Fruit fly (Drosophila melanogaster) whole organism, embryonic: ENCODE measurements around the gene net.

Experiments used
- Bdp1 ChIP-seq: fragments of 200-800 bp; sonication (Bioruptor generic); optimal IDR thresholded peaks from 3 replicates; lab custom pipeline; 2016; ENCODE audit warnings: missing biosample characterization, missing genetic modification characterization
- CG10431 ChIP-seq: fragments of 200-800 bp; sonication (Bioruptor generic); optimal IDR thresholded peaks from 3 replicates; lab custom pipeline; 2018; ENCODE audit warnings: missing biosample characterization, mild to moderate bottlenecking, missing genetic modification characterization
- CG12391 ChIP-seq: fragments of 200-800 bp; sonication (Bioruptor generic); optimal IDR thresholded peaks from 3 replicates; lab custom pipeline; 2018; ENCODE audit warnings: missing biosample characterization, mild to moderate bottlenecking, missing genetic modification characterization, moderate library complexity
- CG12769 ChIP-seq: fragments of 200-800 bp; sonication (Bioruptor generic); optimal IDR thresholded peaks from 2 replicates; lab custom pipeline; 2019; ENCODE audit warnings: missing biosample characterization, mild to moderate bottlenecking, missing genetic modification characterization, moderate library complexity
- CG13296 ChIP-seq: fragments of 200-800 bp; sonication (Bioruptor generic); optimal IDR thresholded peaks from 3 replicates; lab custom pipeline; 2018; ENCODE audit warnings: missing biosample characterization, mild to moderate bottlenecking, missing genetic modification characterization
- CG14667 ChIP-seq: fragments of 200-800 bp; sonication (Bioruptor generic); IDR thresholded peaks from 2 replicates; pipeline ENCODE4 v1.3.6; 2022; ENCODE audit warnings: missing biosample characterization, missing genetic modification characterization
- CG15514 ChIP-seq: fragments of 200-800 bp; sonication (Bioruptor generic); optimal IDR thresholded peaks from 3 replicates; lab custom pipeline; 2017; ENCODE audit warnings: missing biosample characterization, missing genetic modification characterization, mild to moderate bottlenecking, moderate library complexity, missing genetic modification reagents
- CG1603 ChIP-seq: fragments of 200-800 bp; sonication (Bioruptor generic); optimal IDR thresholded peaks from 2 replicates; lab custom pipeline; 2019; ENCODE audit warnings: missing biosample characterization, mild to moderate bottlenecking, missing genetic modification characterization, moderate library complexity
- CG18599 ChIP-seq: fragments of 200-800 bp; sonication (Bioruptor generic); optimal IDR thresholded peaks from 3 replicates; lab custom pipeline; 2017; ENCODE audit warnings: missing biosample characterization, missing genetic modification characterization, mild to moderate bottlenecking, moderate library complexity, missing genetic modification reagents
- CG18764 ChIP-seq: fragments of 200-800 bp; sonication (Bioruptor generic); optimal IDR thresholded peaks from 3 replicates; lab custom pipeline; 2016; ENCODE audit warnings: missing biosample characterization, missing genetic modification characterization
- CG3163 ChIP-seq: fragments of 200-800 bp; sonication (Bioruptor generic); optimal IDR thresholded peaks from 3 replicates; lab custom pipeline; 2016; ENCODE audit warnings: missing biosample characterization, missing genetic modification characterization
- CG34376 ChIP-seq: fragments of 200-800 bp; sonication (Bioruptor generic); optimal IDR thresholded peaks from 2 replicates; lab custom pipeline; 2018; ENCODE audit warnings: missing biosample characterization, mild to moderate bottlenecking, missing genetic modification characterization
- CG4404 ChIP-seq: fragments of 200-800 bp; sonication (Bioruptor generic); IDR thresholded peaks from 2 replicates; pipeline ENCODE4 v1.3.6; 2022; ENCODE audit warnings: missing biosample characterization, missing genetic modification characterization
- CG6654 ChIP-seq: fragments of 200-800 bp; sonication (Bioruptor generic); optimal IDR thresholded peaks from 2 replicates; lab custom pipeline; 2017; ENCODE audit warnings: missing biosample characterization, mild to moderate bottlenecking, missing genetic modification characterization
- CG9609 ChIP-seq: fragments of 200-800 bp; sonication (Bioruptor generic); optimal IDR thresholded peaks from 3 replicates; lab custom pipeline; 2016; ENCODE audit warnings: missing biosample characterization, missing genetic modification characterization
- CTCF ChIP-seq: fragments of 200-800 bp; sonication (Bioruptor generic); optimal IDR thresholded peaks from 2 replicates; lab custom pipeline; 2017; ENCODE audit warnings: missing biosample characterization, mild to moderate bottlenecking, missing genetic modification characterization, moderate library complexity
- Dip2 ChIP-seq: fragments of 200-800 bp; sonication (Bioruptor generic); IDR thresholded peaks from 2 replicates; pipeline ENCODE4 v1.3.6; 2022; ENCODE audit warnings: missing biosample characterization, missing genetic modification characterization
- Doc2 ChIP-seq: fragments of 200-800 bp; sonication (Bioruptor generic); IDR thresholded peaks from 2 replicates; pipeline ENCODE4 v1.3.6; 2022; ENCODE audit warnings: missing biosample characterization, missing genetic modification characterization
- Eip74EF ChIP-seq, 2 experiments: fragments of 200-800 bp in 1 of 2; fragments of >200 bp in 1 of 2; sonication (Bioruptor generic) in 1 of 2; optimal IDR thresholded peaks; 2 replicates each; lab custom pipeline; 2017 to 2019; ENCODE audit warnings: missing biosample characterization in 2 of 2, missing genetic modification characterization in 2 of 2, mild to moderate bottlenecking in 1 of 2, moderate library complexity in 1 of 2
- Gsc ChIP-seq: fragments of 200-800 bp; sonication (Bioruptor generic); IDR thresholded peaks from 2 replicates; pipeline ENCODE4 v1.3.6; 2022; ENCODE audit warnings: missing biosample characterization, missing genetic modification characterization
- Hmr ChIP-seq: fragments of 200-800 bp; sonication (Bioruptor generic); optimal IDR thresholded peaks from 3 replicates; lab custom pipeline; 2017; ENCODE audit warnings: mild to moderate bottlenecking, missing biosample characterization, missing genetic modification reagents, missing genetic modification characterization
- MTF-1 ChIP-seq: fragments of 200-800 bp; sonication (Bioruptor generic); optimal IDR thresholded peaks from 2 replicates; lab custom pipeline; 2018; ENCODE audit warnings: missing biosample characterization, mild to moderate bottlenecking, missing genetic modification characterization, borderline replicate concordance
- Nf-YB ChIP-seq: fragments of 200-800 bp; sonication (Bioruptor generic); optimal IDR thresholded peaks from 3 replicates; lab custom pipeline; 2019; ENCODE audit warnings: missing biosample characterization, mild to moderate bottlenecking, missing genetic modification characterization, moderate library complexity
- Pdp1 ChIP-seq, 2 experiments: fragments of 200-800 bp; sonication (Bioruptor generic); optimal IDR thresholded peaks; 3 replicates each; lab custom pipeline; 2016; ENCODE audit warnings: missing biosample characterization in 2 of 2, missing genetic modification characterization in 2 of 2, mild to moderate bottlenecking in 1 of 2, moderate library complexity in 1 of 2
- Side ChIP-seq: fragments of 200-800 bp; sonication (Bioruptor generic); optimal IDR thresholded peaks from 2 replicates; lab custom pipeline; 2016; ENCODE audit warnings: missing biosample characterization, missing genetic modification characterization
- Sin3A ChIP-seq: fragments of >200 bp; optimal IDR thresholded peaks from 2 replicates; lab custom pipeline; 2018
- Spps ChIP-seq: fragments of 200-800 bp; sonication (Bioruptor generic); optimal IDR thresholded peaks from 2 replicates; lab custom pipeline; 2018; ENCODE audit warnings: missing biosample characterization, mild to moderate bottlenecking, missing genetic modification characterization
- az2 ChIP-seq: fragments of 200-800 bp; sonication (Bioruptor generic); optimal IDR thresholded peaks from 3 replicates; lab custom pipeline; 2016; ENCODE audit warnings: missing biosample characterization, missing genetic modification characterization
- chinmo ChIP-seq: fragments of 200-800 bp; sonication (Bioruptor generic); IDR thresholded peaks from 4 replicates; pipeline ENCODE4 v1.3.6; 2022; ENCODE audit warnings: missing biosample characterization, missing genetic modification characterization; ENCODE audit not compliant: partially characterized antibody
- chm ChIP-seq: fragments of 200-800 bp; sonication (Bioruptor generic); IDR thresholded peaks from 2 replicates; pipeline ENCODE4 v1.3.6; 2022; ENCODE audit warnings: missing biosample characterization, missing genetic modification characterization
- ci ChIP-seq: fragments of 200-800 bp; sonication (Bioruptor generic); IDR thresholded peaks from 3 replicates; pipeline ENCODE4 v1.3.6; 2022; ENCODE audit warnings: missing biosample characterization, missing genetic modification characterization
- dysf ChIP-seq: fragments of 200-800 bp; sonication (Bioruptor generic); IDR thresholded peaks from 3 replicates; pipeline ENCODE4 v1.3.6; 2022; ENCODE audit warnings: missing biosample characterization, missing genetic modification characterization
- eve ChIP-seq, 2 experiments: fragments of >200 bp; optimal IDR thresholded peaks; 2 replicates each; lab custom pipeline; 2017; ENCODE audit warnings: missing biosample characterization in 2 of 2, missing genetic modification characterization in 2 of 2
- grn ChIP-seq: fragments of 200-800 bp; sonication (Bioruptor generic); optimal IDR thresholded peaks from 3 replicates; lab custom pipeline; 2017; ENCODE audit warnings: missing biosample characterization, missing genetic modification characterization
- hbn ChIP-seq: fragments of 200-800 bp; sonication (Bioruptor generic); IDR thresholded peaks from 2 replicates; pipeline ENCODE4 v1.3.6; 2022; ENCODE audit warnings: missing biosample characterization, missing genetic modification characterization; ENCODE audit not compliant: partially characterized antibody
- hkb ChIP-seq, 2 experiments: fragments of 200-800 bp in 1 of 2; fragments of >200 bp in 1 of 2; sonication (Bioruptor generic) in 1 of 2; IDR thresholded peaks in 1 of 2; optimal IDR thresholded peaks in 1 of 2; 2 replicates each; pipeline versions ENCODE4 v1.3.6 to Lab custom; 2017 to 2022; ENCODE audit warnings: missing biosample characterization in 1 of 2, missing genetic modification characterization in 1 of 2
- insv ChIP-seq, 2 experiments: fragments of 200-800 bp; sonication (Bioruptor generic); optimal IDR thresholded peaks; 3 replicates each; lab custom pipeline; 2016 to 2018; ENCODE audit warnings: missing biosample characterization in 2 of 2, missing genetic modification characterization in 2 of 2
- lab ChIP-seq: fragments of 200-800 bp; sonication (Bioruptor generic); optimal IDR thresholded peaks from 3 replicates; lab custom pipeline; 2017; ENCODE audit warnings: missing biosample characterization, missing genetic modification characterization, mild to moderate bottlenecking, moderate library complexity, missing genetic modification reagents
- lov ChIP-seq, 2 experiments: fragments of 200-800 bp in 1 of 2; fragments of >200 bp in 1 of 2; sonication (Bioruptor generic) in 1 of 2; IDR thresholded peaks in 1 of 2; optimal IDR thresholded peaks in 1 of 2; 2 replicates in 1 of 2; 3 replicates in 1 of 2; pipeline versions ENCODE4 v1.3.6 to Lab custom; 2017 to 2022; ENCODE audit warnings: missing biosample characterization in 1 of 2, missing genetic modification characterization in 1 of 2
- mirr ChIP-seq: fragments of 200-800 bp; sonication (Bioruptor generic); optimal IDR thresholded peaks from 3 replicates; lab custom pipeline; 2018; ENCODE audit warnings: missing biosample characterization, mild to moderate bottlenecking, missing genetic modification characterization
- org-1 ChIP-seq: fragments of 200-800 bp; sonication (Bioruptor generic); optimal IDR thresholded peaks from 2 replicates; lab custom pipeline; 2017; ENCODE audit warnings: missing biosample characterization, missing genetic modification characterization
- peb ChIP-seq: fragments of 200-800 bp; sonication (Bioruptor generic); IDR thresholded peaks from 2 replicates; pipeline ENCODE4 v1.3.6; 2022; ENCODE audit warnings: missing biosample characterization, missing genetic modification characterization
- pnt ChIP-seq: fragments of 200-800 bp; sonication (Bioruptor generic); optimal IDR thresholded peaks from 3 replicates; lab custom pipeline; 2016; ENCODE audit warnings: missing biosample characterization, missing genetic modification characterization
- scrt ChIP-seq: fragments of 200-800 bp; sonication (Bioruptor generic); optimal IDR thresholded peaks from 2 replicates; lab custom pipeline; 2018; ENCODE audit warnings: missing biosample characterization, mild to moderate bottlenecking, missing genetic modification characterization, moderate library complexity
- stwl ChIP-seq: fragments of 200-800 bp; sonication (Bioruptor generic); optimal IDR thresholded peaks from 3 replicates; lab custom pipeline; 2018; ENCODE audit warnings: missing biosample characterization, mild to moderate bottlenecking, missing genetic modification characterization, moderate library complexity
- sug ChIP-seq: fragments of 200-800 bp; optimal IDR thresholded peaks from 2 replicates; lab custom pipeline; 2019; ENCODE audit warnings: missing biosample characterization, mild to moderate bottlenecking, missing genetic modification characterization, moderate library complexity

The net gene

DNA sequence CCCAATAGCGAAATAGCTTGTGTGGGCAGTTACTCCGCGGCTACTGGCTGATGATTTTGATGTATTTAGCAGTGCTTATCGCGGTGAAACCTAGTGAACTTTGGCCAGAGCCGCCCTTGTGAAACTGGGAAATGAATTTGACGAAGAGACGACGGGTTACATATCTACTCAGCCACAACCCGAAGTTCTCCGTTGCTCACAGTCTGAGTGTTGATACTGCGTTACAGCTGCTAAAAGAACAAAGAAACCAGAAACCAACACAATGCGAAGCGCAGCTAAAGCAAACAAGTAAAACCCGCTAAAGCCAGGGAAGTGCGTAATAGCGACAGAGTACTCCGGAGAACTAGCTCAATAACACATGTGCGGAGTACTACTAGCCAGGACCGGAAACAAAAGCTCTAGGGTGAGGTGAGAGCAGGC, 41.1 kb upstream of the net start (continued):
- TF ChIP-seq Nf-YB (GFP tag; lab: Kevin White, UChicago) (no peak), dysf (GFP tag; lab: Robert Waterston, UW) (no peak; the same call in 2 of the 3 replicates), eve (GFP tag; optimal IDR thresholded peaks at IDR 0.05; lab: Kevin White, UChicago) (no peak), chm (no peak; the same call in 1 of the 2 replicates), peb (GFP tag; lab: Robert Waterston, UW) (no peak), insv (GFP tag; optimal IDR thresholded peaks at IDR 0.05; lab: Kevin White, UChicago) (no peak), CG9609 (GFP tag; lab: Kevin White, UChicago) (no peak)

dm6 chr2L:125364-126252, 38.4 kb upstream of the net start:
- no peak for TF ChIP-seq CG6654 (GFP tag; lab: Kevin White, UChicago)
- TF ChIP-seq CG3163 (GFP tag; lab: Kevin White, UChicago): no peak
- TF ChIP-seq CG15514 (GFP tag; lab: Kevin White, UChicago): peak; percentile 21
- no peak for TF ChIP-seq CG1603 (tag; lab: Kevin White, UChicago)
- peak in 1 of 2 experiments; percentile 81 for TF ChIP-seq Pdp1 (GFP tag; optimal IDR thresholded peaks at IDR 0.05; lab: Kevin White, UChicago)
- TF ChIP-seq CG12391 (tag; lab: Kevin White, UChicago): no peak
- TF ChIP-seq Gsc (GFP tag; lab: Robert Waterston, UW): no peak
- no peak for TF ChIP-seq CG4404 (GFP tag; lab: Robert Waterston, UW)
- peak; percentile 12 for TF ChIP-seq CTCF (GFP tag; lab: Kevin White, UChicago)
- no peak for TF ChIP-seq Spps
- no peak for TF ChIP-seq ci (GFP tag; lab: Robert Waterston, UW)
- TF ChIP-seq scrt (GFP tag; lab: Kevin White, UChicago): no peak
- peak; percentile 59 for TF ChIP-seq CG13296 (GFP tag; lab: Kevin White, UChicago)
- TF ChIP-seq hkb (optimal IDR thresholded peaks at IDR 0.05; lab: Kevin White, UChicago): no peak
- 0 out of 2 replicates have a peak, but pooled peaks have one; percentile 7 for TF ChIP-seq hkb (GFP tag; IDR thresholded peaks at IDR 0.05; lab: Robert Waterston, UW)
- TF ChIP-seq CG10431: no peak
- TF ChIP-seq pnt (GFP tag; lab: Kevin White, UChicago): no peak
- TF ChIP-seq MTF-1: no peak
- TF ChIP-seq mirr: peak; percentile 90
- no peak for TF ChIP-seq Doc2 (GFP tag; lab: Robert Waterston, UW)
- no peak for TF ChIP-seq stwl (tag; lab: Kevin White, UChicago)
- TF ChIP-seq hbn (GFP tag; lab: Robert Waterston, UW): no peak
- TF ChIP-seq Eip74EF (GFP tag; optimal IDR thresholded peaks at IDR 0.05; lab: Kevin White, UChicago): no peak
- TF ChIP-seq CG12769 (tag; lab: Kevin White, UChicago): peak; percentile 59
- TF ChIP-seq chinmo (GFP tag; lab: Robert Waterston, UW): 0 out of 4 replicates have a peak, but pooled peaks have one; percentile 48
- no peak for TF ChIP-seq org-1
- TF ChIP-seq CG34376 (GFP tag; lab: Kevin White, UChicago): peak; percentile 84
- no peak for TF ChIP-seq az2 (GFP tag; lab: Kevin White, UChicago)
- TF ChIP-seq Dip2 (GFP tag; lab: Robert Waterston, UW): no peak
- TF ChIP-seq Side (GFP tag; lab: Kevin White, UChicago): no peak
- TF ChIP-seq grn (GFP tag; lab: Kevin White, UChicago): peak; percentile 11
- TF ChIP-seq lab (GFP tag; lab: Kevin White, UChicago): peak; percentile 48
- TF ChIP-seq Sin3A: no peak
- peak; percentile 11 for TF ChIP-seq Hmr
- TF ChIP-seq Bdp1: no peak
- peak; percentile 71 for TF ChIP-seq sug (tag; lab: Kevin White, UChicago)
- no peak for TF ChIP-seq lov (optimal IDR thresholded peaks at IDR 0.05; lab: Kevin White, UChicago)
- TF ChIP-seq lov (GFP tag; IDR thresholded peaks at IDR 0.05; lab: Robert Waterston, UW): no peak
- TF ChIP-seq CG18599 (GFP tag; lab: Kevin White, UChicago): peak; percentile 17
- TF ChIP-seq CG18764 (GFP tag; lab: Kevin White, UChicago): no peak
- TF ChIP-seq CG14667: no peak
